Fruit fly (Drosophila melanogaster) whole organism, wandering third instar larva: ENCODE data around the gene intr.

ENCODE experiments used
- Dfd ChIP-seq: fragments of >200 bp; optimal IDR thresholded peaks from 2 replicates; lab custom pipeline; 2017; ENCODE audit warnings: missing biosample characterization, missing genetic modification characterization
- Dif ChIP-seq: fragments of 200-275, 200-300 bp; sonication (Bioruptor generic); optimal IDR thresholded peaks from 2 replicates; lab custom pipeline; 2018; ENCODE audit warnings: missing biosample characterization, missing genetic modification characterization; ENCODE audit not compliant: partially characterized antibody
- GATAd ChIP-seq: sonication (Bioruptor generic); optimal IDR thresholded peaks from 2 replicates; lab custom pipeline; 2016; ENCODE audit warnings: missing biosample characterization, missing genetic modification characterization
- Mio ChIP-seq: sonication (Bioruptor generic); optimal IDR thresholded peaks from 2 replicates; lab custom pipeline; 2016; ENCODE audit warnings: missing biosample characterization, missing genetic modification characterization
- N ChIP-seq: fragments of >200 bp; optimal IDR thresholded peaks from 2 replicates; lab custom pipeline; 2018; ENCODE audit warnings: missing biosample characterization, missing external identifiers, missing genetic modification characterization
- OdsH ChIP-seq: fragments of 200-800 bp; sonication (Bioruptor generic); optimal IDR thresholded peaks from 2 replicates; lab custom pipeline; 2016; ENCODE audit warnings: missing biosample characterization, mild to moderate bottlenecking, missing genetic modification characterization
- Rel ChIP-seq, 2 experiments: fragments of 200-800 bp; sonication (Bioruptor generic) in 1 of 2; optimal IDR thresholded peaks; 2 replicates in 1 of 2; 3 replicates in 1 of 2; lab custom pipeline; 2016 to 2019; ENCODE audit warnings: mild to moderate bottlenecking in 2 of 2, missing biosample characterization in 2 of 2, missing genetic modification characterization in 2 of 2, moderate library complexity in 1 of 2
- Sp1 ChIP-seq: fragments of 200-800 bp; sonication (Bioruptor generic); optimal IDR thresholded peaks from 3 replicates; lab custom pipeline; 2019; ENCODE audit warnings: missing biosample characterization, mild to moderate bottlenecking, missing genetic modification characterization, moderate library complexity
- brk ChIP-seq: fragments of 200-800 bp; sonication (Bioruptor generic); optimal IDR thresholded peaks from 2 replicates; lab custom pipeline; 2016; ENCODE audit warnings: missing biosample characterization, mild to moderate bottlenecking, missing genetic modification characterization
- dmrt93B ChIP-seq: fragments of 200-800 bp; sonication (Bioruptor generic); optimal IDR thresholded peaks from 2 replicates; lab custom pipeline; 2018; ENCODE audit warnings: missing biosample characterization, mild to moderate bottlenecking, missing genetic modification characterization
- ey ChIP-seq: fragments of 200-800 bp; sonication (Bioruptor generic); optimal IDR thresholded peaks from 2 replicates; lab custom pipeline; 2016; ENCODE audit warnings: missing biosample characterization, missing genetic modification characterization
- h ChIP-seq: fragments of 200-800 bp; sonication (Bioruptor generic); optimal IDR thresholded peaks from 3 replicates; lab custom pipeline; 2016; ENCODE audit warnings: missing biosample characterization, mild to moderate bottlenecking, missing genetic modification characterization
- jim ChIP-seq: fragments of 175-275, 200-325 bp; sonication (Bioruptor generic); optimal IDR thresholded peaks from 2 replicates; lab custom pipeline; 2016; ENCODE audit warnings: missing biosample characterization, mild to moderate bottlenecking, missing genetic modification characterization
- pan ChIP-seq: fragments of >200 bp; optimal IDR thresholded peaks from 2 replicates; lab custom pipeline; 2017
- psq ChIP-seq: fragments of 200-800 bp; sonication (Bioruptor generic); optimal IDR thresholded peaks from 3 replicates; lab custom pipeline; 2017; ENCODE audit warnings: missing biosample characterization, mild to moderate bottlenecking, missing genetic modification characterization, moderate library complexity
- sv ChIP-seq: fragments of 200-800 bp; sonication (Bioruptor generic); optimal IDR thresholded peaks from 3 replicates; lab custom pipeline; 2016; ENCODE audit warnings: missing biosample characterization, missing genetic modification characterization

intr gene

DNA sequence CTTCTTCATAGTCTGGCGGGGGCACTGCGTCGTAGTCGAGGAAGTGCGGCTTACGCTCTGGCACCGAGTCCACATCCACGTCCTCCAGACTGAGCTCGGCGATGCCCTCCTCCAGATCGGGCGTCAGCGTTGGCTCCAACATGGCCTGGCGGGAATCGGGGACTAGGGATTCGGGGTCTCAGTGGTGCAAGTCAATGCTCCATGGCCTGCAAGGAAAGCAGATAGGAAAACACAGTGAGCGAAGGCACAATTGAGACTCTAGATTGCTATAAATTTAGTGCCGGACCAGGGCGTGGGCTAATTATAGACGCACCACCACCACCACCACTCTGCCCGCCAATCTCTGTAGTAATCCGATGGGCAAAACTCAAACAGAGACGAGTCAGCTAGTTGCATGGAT, 50.3 kb downstream of the intr start:
- TF ChIP-seq Mio: no peak
- no peak for TF ChIP-seq OdsH (GFP tag; lab: Kevin White, UChicago)
- TF ChIP-seq Dif: no peak
- TF ChIP-seq GATAd (GFP tag; lab: Kevin White, UChicago): no peak
- TF ChIP-seq Rel (GFP tag; optimal IDR thresholded peaks at IDR 0.05; lab: Kevin White, UChicago): no peak
- no peak for TF ChIP-seq Rel (tag; optimal IDR thresholded peaks at IDR 0.05; lab: Kevin White, UChicago)
- TF ChIP-seq psq (GFP tag; lab: Kevin White, UChicago): no peak
- no peak for TF ChIP-seq N
- no peak for TF ChIP-seq ey (GFP tag; lab: Kevin White, UChicago)
- no peak for TF ChIP-seq Dfd
- no peak for TF ChIP-seq Sp1 (GFP tag; lab: Kevin White, UChicago)
- no peak for TF ChIP-seq jim (GFP tag; lab: Kevin White, UChicago)
- no peak for TF ChIP-seq dmrt93B
- no peak for TF ChIP-seq pan (lab: Kevin White, UChicago)
- no peak for TF ChIP-seq sv (GFP tag; lab: Kevin White, UChicago)
- no peak for TF ChIP-seq brk (GFP tag; lab: Kevin White, UChicago)
- TF ChIP-seq h (GFP tag; lab: Kevin White, UChicago): no peak
